Worm (Caenorhabditis elegans) whole organism, L4 larva: ENCODE data around the gene Y54G11A.19.

ENCODE experiments used
- aly-2 ChIP-seq: sonication (generic microtip); optimal IDR thresholded peaks from 2 replicates; lab custom pipeline; 2018; ENCODE audit warnings: missing biosample characterization, missing genetic modification characterization
- ces-1 ChIP-seq: fragments of 150-350 bp; sonication (generic microtip); optimal IDR thresholded peaks from 4 replicates; lab custom pipeline; 2014; ENCODE audit warnings: missing biosample characterization, missing genetic modification reagents, missing genetic modification characterization
- mep-1 ChIP-seq: fragments of 150-350 bp; sonication (generic microtip); optimal IDR thresholded peaks from 3 replicates; lab custom pipeline; 2014; ENCODE audit warnings: missing biosample characterization, missing genetic modification characterization
- nhr-10 ChIP-seq: fragments of 150-350 bp; optimal IDR thresholded peaks from 2 replicates; lab custom pipeline; 2014; ENCODE audit warnings: missing biosample characterization, missing genetic modification characterization
- nhr-41 ChIP-seq: fragments of 200-800 bp; sonication (Bioruptor generic); IDR thresholded peaks from 2 replicates; pipeline ENCODE4 v1.3.6; 2022; ENCODE audit warnings: missing genetic modification reagents, missing genetic modification characterization, missing compliant biosample characterization
- nhr-76 ChIP-seq: fragments of 150-350 bp; optimal IDR thresholded peaks from 2 replicates; lab custom pipeline; 2014; ENCODE audit warnings: missing biosample characterization, missing genetic modification characterization
- ztf-7 ChIP-seq: fragments of 150-350 bp; optimal IDR thresholded peaks from 2 replicates; lab custom pipeline; 2014; ENCODE audit warnings: missing biosample characterization, missing genetic modification characterization

- TF ChIP-seq mep-1 (no peak), nhr-41 (GFP tag; lab: Robert Waterston, UW) (no peak), ztf-7 (tag; lab: Kevin White, UChicago) (no peak), nhr-10 (tag; lab: Kevin White, UChicago) (no peak), nhr-76 (tag; lab: Kevin White, UChicago) (no peak), aly-2 (no peak), ces-1 (no peak)
Measured at ce11 chrII:14226175-14226574, 30.5 kb downstream of the Y54G11A.19 start, which contains the start of gene Y48B6A.13.
